Worm (Caenorhabditis elegans) whole organism, L4/young adult: ENCODE data around the gene C43F9.7.

Source experiments
- W03F9.2 ChIP-seq: fragments of 150-350 bp; optimal IDR thresholded peaks from 2 replicates; lab custom pipeline; 2014; ENCODE audit warnings: missing biosample characterization, missing genetic modification characterization
- dao-5 ChIP-seq: sonication (generic microtip); optimal IDR thresholded peaks from 2 replicates; lab custom pipeline; 2016; ENCODE audit warnings: missing genotype, missing genetic modification characterization, moderate library complexity, missing compliant biosample characterization
- him-1 ChIP-seq: sonication (generic microtip); optimal IDR thresholded peaks from 2 replicates; lab custom pipeline; 2016; ENCODE audit warnings: missing genotype, missing genetic modification reagents, missing genetic modification characterization, missing compliant biosample characterization

The C43F9.7 gene

DNA sequence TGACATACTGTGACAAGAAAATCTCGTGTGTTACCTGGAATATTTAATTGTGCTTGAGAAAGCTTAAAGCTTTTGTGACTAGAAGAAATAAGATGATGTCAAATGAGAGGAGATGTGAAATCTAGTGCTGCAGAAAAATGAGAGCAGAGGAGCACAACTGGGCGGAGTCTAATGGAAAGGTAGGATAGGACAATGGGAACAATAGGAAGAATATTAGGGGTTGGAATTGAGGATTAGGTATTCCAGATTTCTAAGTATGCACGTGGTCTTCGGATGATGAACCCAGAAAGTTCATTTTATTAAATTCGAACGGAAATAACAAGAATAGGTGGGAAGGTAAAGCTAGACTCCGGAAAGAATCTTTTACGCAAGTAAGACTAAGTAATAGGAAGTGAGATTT is at the start of gene C43F9.7:
Gene C43F9.7, minus strand, starts transcription at position 101 of the 400 bp plus-strand sequence.
- no peak for TF ChIP-seq W03F9.2 (tag; lab: Kevin White, UChicago)
- TF ChIP-seq him-1 (tag; lab: Kevin White, UChicago): no peak

DNA sequence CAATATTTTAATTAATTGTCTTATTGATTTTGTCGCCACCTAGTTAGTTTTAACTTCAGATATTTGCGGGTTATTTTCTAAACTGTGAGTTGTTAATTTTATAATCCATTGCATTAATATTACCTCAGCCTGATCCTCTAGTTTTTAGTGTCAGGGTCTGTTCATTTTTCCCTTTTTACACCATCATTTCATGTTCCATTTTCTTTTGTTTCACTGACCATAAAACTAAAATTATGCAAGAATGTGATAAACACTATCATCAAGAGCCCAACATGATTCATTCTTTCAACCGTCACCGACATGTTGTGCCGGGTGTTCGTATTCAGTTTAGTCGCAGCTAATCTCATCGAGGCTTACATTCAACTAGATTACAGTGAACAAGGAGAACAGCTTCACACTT is 45.5 kb upstream of the C43F9.7 start, which contains the start of gene F56C4.2:
Gene F56C4.2, plus strand, starts transcription at position 301 of the 400 bp plus-strand sequence.
- no peak for TF ChIP-seq him-1 (tag; lab: Kevin White, UChicago)
- no peak for TF ChIP-seq W03F9.2 (tag; lab: Kevin White, UChicago)
- no peak for TF ChIP-seq dao-5 (tag; lab: Kevin White, UChicago)

DNA sequence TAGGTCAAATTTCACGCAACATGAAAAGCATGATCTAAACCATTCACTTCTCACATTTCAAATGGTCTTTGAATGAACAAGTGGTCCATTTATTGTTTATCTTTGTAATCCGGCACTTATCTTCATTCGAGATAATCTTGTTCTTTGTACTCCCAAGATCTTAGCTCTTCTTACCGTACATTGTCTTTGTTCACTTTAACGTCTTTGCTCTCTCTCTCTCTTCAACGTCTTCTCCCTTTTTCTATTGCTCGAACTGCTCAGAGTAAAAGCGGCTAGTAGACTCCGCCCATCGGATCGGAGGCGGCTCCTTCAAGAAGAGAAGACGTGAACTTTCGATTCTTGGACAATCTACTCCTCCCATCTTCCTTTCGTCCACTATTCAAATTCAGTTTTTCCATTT is 43.2 kb upstream of the C43F9.7 start, which contains the start of gene F56C4.1:
Gene F56C4.1, plus strand, starts transcription at position 301 of the 400 bp plus-strand sequence.
- no peak for TF ChIP-seq W03F9.2 (tag; lab: Kevin White, UChicago)
- no peak for TF ChIP-seq him-1 (tag; lab: Kevin White, UChicago)
- no peak for TF ChIP-seq dao-5 (tag; lab: Kevin White, UChicago)

DNA sequence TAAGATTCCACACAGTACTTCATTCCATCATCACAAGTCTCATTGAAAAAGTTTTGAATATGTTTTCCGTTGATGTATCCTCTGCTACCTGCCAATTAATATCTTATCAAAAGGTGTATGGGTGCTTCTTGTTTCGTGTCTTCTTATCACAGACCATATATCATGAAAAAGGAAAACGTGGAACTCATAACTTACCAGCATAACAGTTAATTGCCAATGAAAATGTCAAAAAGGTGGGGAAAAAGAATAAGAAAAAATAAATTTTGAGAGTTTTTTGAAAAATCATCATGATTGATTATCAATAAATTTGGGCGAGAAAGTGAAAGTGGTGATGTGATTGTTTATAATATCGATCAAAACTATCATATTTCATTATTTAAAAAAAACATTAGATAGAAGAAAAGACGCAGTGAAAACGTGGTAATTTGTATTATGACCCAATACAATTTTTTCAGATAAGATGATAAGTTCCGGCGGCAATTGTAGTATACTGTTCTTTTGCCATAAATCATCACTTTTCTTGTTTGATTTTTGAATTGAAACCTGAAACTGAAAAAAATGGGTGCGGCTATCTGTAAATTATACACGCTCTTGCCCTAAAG is 37.6 kb upstream of the C43F9.7 start, which contains the start of gene F56C4.4:
Gene F56C4.4, minus strand, starts transcription at position 315 of the 602 bp plus-strand sequence.
- TF ChIP-seq W03F9.2 (tag; lab: Kevin White, UChicago): no peak
- TF ChIP-seq dao-5 (tag; lab: Kevin White, UChicago): no peak
- TF ChIP-seq him-1 (tag; lab: Kevin White, UChicago): no peak

DNA sequence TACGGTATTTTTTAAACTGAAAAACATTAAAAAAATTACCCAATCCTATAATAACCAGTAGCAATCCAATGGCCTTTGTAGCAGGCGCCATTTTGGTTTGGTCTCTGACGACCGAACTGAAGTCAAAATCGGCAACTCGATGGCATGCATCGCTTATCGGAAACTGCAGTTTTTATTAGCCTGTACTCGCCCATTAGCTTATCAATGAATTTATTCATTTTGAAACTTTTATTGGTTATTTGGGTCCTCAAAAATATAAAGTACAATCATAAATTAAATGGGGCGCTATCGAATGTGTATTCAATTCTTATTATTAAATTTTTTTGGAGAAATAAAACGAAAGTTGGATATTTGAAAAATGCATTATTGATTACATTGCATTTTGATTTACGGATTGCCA is 35.3 kb upstream of the C43F9.7 start, which contains the start of gene R09H10.5:
Gene R09H10.5, minus strand, starts transcription at position 106 of the 400 bp plus-strand sequence.
- TF ChIP-seq him-1 (tag; lab: Kevin White, UChicago): no peak
- no peak for TF ChIP-seq W03F9.2 (tag; lab: Kevin White, UChicago)
- TF ChIP-seq dao-5 (tag; lab: Kevin White, UChicago): no peak

DNA sequence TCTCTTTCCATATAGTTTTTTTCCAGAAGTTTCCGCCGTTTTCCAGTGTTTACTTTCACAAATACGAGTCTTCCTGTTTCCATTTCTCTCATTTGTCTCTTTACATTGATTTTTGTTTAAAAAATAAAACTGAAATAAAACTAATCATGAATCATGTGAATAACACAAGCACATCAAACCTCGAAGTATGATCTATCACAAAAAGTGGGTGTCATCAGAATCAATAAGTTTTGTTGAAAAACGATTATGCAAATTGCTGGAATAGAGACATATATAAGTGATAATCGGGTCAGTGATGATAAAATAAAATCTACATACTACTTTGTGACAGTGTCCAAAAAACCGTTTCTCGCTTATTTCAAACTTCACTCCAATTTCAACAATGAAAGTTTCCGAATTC is 27.3 kb upstream of the C43F9.7 start, which contains the start of gene R09H10.7:
Gene R09H10.7, plus strand, starts transcription at position 301 of the 400 bp plus-strand sequence.
- TF ChIP-seq W03F9.2 (tag; lab: Kevin White, UChicago): no peak
- no peak for TF ChIP-seq him-1 (tag; lab: Kevin White, UChicago)
- TF ChIP-seq dao-5 (tag; lab: Kevin White, UChicago): no peak

DNA sequence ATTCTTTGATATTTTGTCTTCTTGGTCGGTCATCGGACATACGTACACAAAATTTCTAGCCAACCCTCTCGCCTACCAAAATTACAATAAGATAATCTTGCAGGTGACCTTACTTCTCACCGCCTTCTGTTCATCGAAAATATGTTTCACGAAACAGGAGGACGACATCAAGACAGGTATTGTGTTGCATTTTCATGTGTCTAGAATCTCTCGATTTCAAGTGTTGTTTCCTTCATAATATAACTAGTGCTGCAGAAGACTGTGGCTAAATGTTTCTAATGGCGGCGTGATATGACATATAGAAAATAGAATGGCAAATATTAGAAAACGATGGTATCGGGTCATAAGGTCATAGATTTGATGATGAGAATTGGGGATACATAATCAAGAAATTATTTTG is 23.6 kb upstream of the C43F9.7 start:
- TF ChIP-seq dao-5 (tag; lab: Kevin White, UChicago) (no peak), him-1 (tag; lab: Kevin White, UChicago) (no peak), W03F9.2 (tag; lab: Kevin White, UChicago) (no peak)

DNA sequence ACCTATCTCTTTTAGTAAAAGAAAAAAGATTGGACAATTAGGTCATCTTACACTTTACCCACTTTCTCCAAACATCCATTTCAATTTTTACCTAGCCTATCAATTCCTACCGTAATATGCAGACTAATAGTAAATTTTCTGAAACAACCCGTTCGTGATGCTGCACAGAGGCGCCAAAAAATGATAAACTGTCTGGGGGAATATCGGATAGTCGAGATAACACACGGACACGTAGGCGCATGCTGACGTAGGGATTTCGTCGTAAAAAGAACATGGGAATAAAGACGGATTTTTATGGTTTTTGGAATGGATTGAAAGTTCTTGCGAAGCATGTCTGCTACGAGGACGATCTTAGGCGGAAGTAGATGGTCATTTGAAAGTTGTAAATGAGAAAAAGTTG is 22.9 kb upstream of the C43F9.7 start:
- TF ChIP-seq him-1 (tag; lab: Kevin White, UChicago): no peak
- TF ChIP-seq dao-5 (tag; lab: Kevin White, UChicago): no peak
- TF ChIP-seq W03F9.2 (tag; lab: Kevin White, UChicago): no peak

DNA sequence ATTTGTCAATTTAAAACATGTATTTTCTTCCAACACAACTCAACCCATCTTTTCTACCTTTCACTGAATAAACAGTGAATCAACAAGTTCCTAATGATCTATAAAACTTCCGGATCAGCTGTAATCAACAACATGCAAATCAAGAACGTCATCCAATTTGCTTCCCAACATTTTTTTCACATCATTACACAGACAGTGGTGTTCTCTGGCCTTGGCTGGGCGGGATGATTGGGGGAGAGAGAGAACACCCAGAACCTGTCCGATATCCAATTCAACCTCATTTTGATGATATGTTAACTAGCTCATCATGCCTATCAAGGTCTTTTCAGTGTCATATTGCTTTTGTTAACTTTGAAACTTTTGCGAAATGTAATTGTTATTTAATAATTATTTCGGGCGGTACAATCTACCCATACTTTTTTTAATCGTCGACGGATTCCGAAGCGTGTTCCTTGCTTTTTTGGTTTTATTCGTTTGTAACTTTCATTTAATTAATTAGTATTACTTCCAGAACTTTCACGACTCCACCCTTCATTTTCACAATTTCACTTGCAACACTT is 21.5 kb upstream of the C43F9.7 start, which contains the start of gene ptr-14:
Gene ptr-14, plus strand, starts transcription at position 510 of the 560 bp plus-strand sequence.
- TF ChIP-seq dao-5 (tag; lab: Kevin White, UChicago) (no peak), W03F9.2 (tag; lab: Kevin White, UChicago) (no peak), him-1 (tag; lab: Kevin White, UChicago) (no peak)

DNA sequence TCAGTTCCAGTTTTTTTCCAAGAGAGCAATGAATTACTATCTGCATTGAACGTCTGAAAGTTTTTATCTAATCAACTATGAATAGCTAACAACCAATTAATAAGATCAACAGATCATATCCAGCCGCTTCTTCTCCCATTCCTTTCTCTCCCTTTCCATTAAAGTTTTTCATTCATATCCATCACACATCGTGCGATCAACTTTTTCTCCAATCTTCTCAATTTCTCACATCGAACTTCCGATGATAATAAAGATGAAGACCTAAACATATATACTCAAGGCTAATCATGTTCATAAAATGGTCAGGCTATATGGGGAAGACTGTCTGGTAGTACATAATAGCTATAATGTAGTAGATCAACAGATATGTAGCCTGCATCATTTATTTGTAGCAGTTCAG is 18.8 kb upstream of the C43F9.7 start:
- TF ChIP-seq dao-5 (tag; lab: Kevin White, UChicago): no peak
- no peak for TF ChIP-seq W03F9.2 (tag; lab: Kevin White, UChicago)
- no peak for TF ChIP-seq him-1 (tag; lab: Kevin White, UChicago)

DNA sequence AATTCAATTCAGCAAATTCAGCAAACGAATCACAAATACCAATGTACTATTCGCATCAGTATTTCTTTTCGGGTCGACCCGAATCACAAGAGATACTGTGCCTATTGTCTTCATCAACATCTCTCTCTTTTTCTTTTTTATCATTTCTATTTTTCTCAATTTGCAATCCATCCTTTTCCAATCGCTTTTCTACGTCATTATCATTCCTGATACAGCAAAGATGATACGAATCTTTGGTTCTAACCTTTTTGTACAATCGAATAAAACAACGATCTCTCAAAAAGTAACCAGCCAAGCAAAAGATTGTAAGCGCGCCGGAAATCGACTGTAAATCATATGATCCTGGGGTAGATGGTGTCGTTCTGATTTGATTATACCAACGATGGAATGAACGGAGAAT is 16.4 kb upstream of the C43F9.7 start:
- TF ChIP-seq W03F9.2 (tag; lab: Kevin White, UChicago) (no peak), him-1 (tag; lab: Kevin White, UChicago) (no peak), dao-5 (tag; lab: Kevin White, UChicago) (no peak)

DNA sequence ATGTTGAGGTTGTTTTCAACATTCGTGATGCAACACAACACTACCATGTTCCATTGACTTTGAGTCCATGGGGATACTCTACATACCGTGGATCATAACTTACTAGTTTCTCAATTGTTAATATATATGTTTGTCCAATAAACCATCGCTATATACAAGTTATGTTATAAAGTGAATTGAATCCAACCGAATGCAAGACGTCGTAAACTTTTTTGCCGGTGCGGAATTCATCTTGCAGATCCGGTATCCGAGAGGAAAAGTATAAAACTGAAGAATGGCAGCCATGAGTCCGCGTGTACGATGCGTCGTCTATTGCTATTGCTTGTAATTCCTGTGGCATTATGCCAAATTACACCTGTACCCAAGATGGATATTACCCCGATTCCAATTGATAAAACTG is 14.8 kb upstream of the C43F9.7 start, which contains the start of gene R09H10.6:
Gene R09H10.6, plus strand, starts transcription at position 301 of the 400 bp plus-strand sequence.
- TF ChIP-seq W03F9.2 (tag; lab: Kevin White, UChicago) (no peak), dao-5 (tag; lab: Kevin White, UChicago) (no peak), him-1 (tag; lab: Kevin White, UChicago) (no peak)

DNA sequence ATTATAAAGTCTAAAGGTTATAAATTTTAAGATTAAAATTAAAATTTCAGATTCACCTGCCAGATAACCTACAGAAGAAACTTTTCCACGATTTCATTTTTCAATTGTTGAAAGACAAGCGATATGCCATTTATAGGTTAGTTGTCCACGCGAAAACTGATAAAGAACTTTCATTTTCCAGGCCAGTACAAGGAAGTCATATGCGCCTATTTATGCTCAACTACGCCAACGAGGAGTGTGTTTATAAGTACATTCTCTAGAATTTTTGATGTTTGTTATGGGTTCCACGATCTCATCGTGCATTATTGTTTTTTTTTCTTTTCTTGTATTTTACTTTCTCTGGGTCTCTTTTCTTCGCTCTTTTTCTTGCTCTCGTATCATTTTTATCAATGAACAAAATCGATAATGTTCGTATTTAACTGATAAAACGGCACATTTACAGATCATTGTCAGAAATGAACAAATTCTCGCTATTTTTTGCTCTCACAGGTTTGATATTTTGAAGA is 13.2 kb upstream of the C43F9.7 start, which contains the start of gene R09H10.3:
Gene R09H10.3, plus strand, starts transcription at position 456 of the 506 bp plus-strand sequence.
- TF ChIP-seq dao-5 (tag; lab: Kevin White, UChicago): no peak
- no peak for TF ChIP-seq W03F9.2 (tag; lab: Kevin White, UChicago)
- TF ChIP-seq him-1 (tag; lab: Kevin White, UChicago): no peak
